Fruit fly (Drosophila melanogaster) whole organism, embryonic: ENCODE results near the gene CG15549.
A peak's percentile ranks its signal among the peaks of the same experiment; 100 is the strongest.

ENCODE experiments used
- CG10431 ChIP-seq: fragments of 200-800 bp; sonication (Bioruptor generic); optimal IDR thresholded peaks from 3 replicates; lab custom pipeline; 2018; ENCODE audit warnings: missing biosample characterization, mild to moderate bottlenecking, missing genetic modification characterization
- CG10654 ChIP-seq: fragments of 200-800 bp; sonication (Bioruptor generic); optimal IDR thresholded peaks from 2 replicates; lab custom pipeline; 2016; ENCODE audit warnings: missing biosample characterization, missing genetic modification characterization
- CG11456 ChIP-seq: fragments of 200-800 bp; sonication (Bioruptor generic); IDR thresholded peaks from 3 replicates; pipeline ENCODE4 v1.3.6; 2022; ENCODE audit warnings: missing biosample characterization, missing genetic modification characterization
- CG11504 ChIP-seq: fragments of 200-800 bp; sonication (Bioruptor generic); optimal IDR thresholded peaks from 3 replicates; lab custom pipeline; 2019; ENCODE audit warnings: missing biosample characterization, mild to moderate bottlenecking, missing genetic modification characterization, moderate library complexity
- CG12744 ChIP-seq: fragments of 200-800 bp; sonication (Bioruptor generic); optimal IDR thresholded peaks from 2 replicates; lab custom pipeline; 2016; ENCODE audit warnings: missing biosample characterization, missing genetic modification characterization
- CG13123 ChIP-seq: fragments of 200-800 bp; sonication (Bioruptor generic); optimal IDR thresholded peaks from 2 replicates; lab custom pipeline; 2016; ENCODE audit warnings: missing biosample characterization, missing genetic modification characterization
- CG13424 ChIP-seq: fragments of 200-800 bp; sonication (Bioruptor generic); optimal IDR thresholded peaks from 2 replicates; lab custom pipeline; 2019; ENCODE audit warnings: missing biosample characterization, mild to moderate bottlenecking, missing genetic modification characterization, moderate library complexity
- CG15696 ChIP-seq: fragments of 200-800 bp; sonication (Bioruptor generic); optimal IDR thresholded peaks from 2 replicates; lab custom pipeline; 2019; ENCODE audit warnings: missing biosample characterization, mild to moderate bottlenecking, missing genetic modification characterization, moderate library complexity
- CG17612 ChIP-seq: fragments of 200-800 bp; sonication (Bioruptor generic); IDR thresholded peaks from 2 replicates; pipeline ENCODE4 v1.3.6; 2022; ENCODE audit warnings: missing biosample characterization, missing genetic modification characterization
- CG3065 ChIP-seq: fragments of 200-800 bp; sonication (Bioruptor generic); optimal IDR thresholded peaks from 2 replicates; lab custom pipeline; 2016; ENCODE audit warnings: missing biosample characterization, missing genetic modification characterization
- CG31388 ChIP-seq: fragments of 200-800 bp; sonication (Bioruptor generic); optimal IDR thresholded peaks from 2 replicates; lab custom pipeline; 2016; ENCODE audit warnings: missing biosample characterization, missing genetic modification characterization
- CG3281 ChIP-seq: fragments of 200-800 bp; sonication (Bioruptor generic); optimal IDR thresholded peaks from 3 replicates; lab custom pipeline; 2017; ENCODE audit warnings: missing biosample characterization, mild to moderate bottlenecking, missing genetic modification characterization
- CG4282 ChIP-seq: fragments of 200-800 bp; sonication (Bioruptor generic); optimal IDR thresholded peaks from 2 replicates; lab custom pipeline; 2016; ENCODE audit warnings: missing biosample characterization, missing genetic modification characterization
- CG4730 ChIP-seq: fragments of 200-800 bp; sonication (Bioruptor generic); IDR thresholded peaks from 2 replicates; pipeline ENCODE4 v1.3.6; 2022; ENCODE audit warnings: missing biosample characterization, missing genetic modification characterization
- CG6254 ChIP-seq: fragments of 200-800 bp; sonication (Bioruptor generic); optimal IDR thresholded peaks from 3 replicates; lab custom pipeline; 2017; ENCODE audit warnings: mild to moderate bottlenecking, missing biosample characterization, missing genetic modification reagents, missing genetic modification characterization
- CG6854 ChIP-seq: fragments of 200-800 bp; sonication (Bioruptor generic); optimal IDR thresholded peaks from 3 replicates; lab custom pipeline; 2017; ENCODE audit warnings: missing biosample characterization, mild to moderate bottlenecking, missing genetic modification characterization
- CG8290 ChIP-seq, 3 experiments: fragments of 200-800 bp; sonication (Bioruptor generic); optimal IDR thresholded peaks; 2 replicates each; lab custom pipeline; 2016 to 2019; ENCODE audit warnings: missing biosample characterization in 3 of 3, missing genetic modification characterization in 3 of 3, mild to moderate bottlenecking in 2 of 3, moderate library complexity in 1 of 3
- CG9437 ChIP-seq: fragments of 200-800 bp; sonication (Bioruptor generic); optimal IDR thresholded peaks from 2 replicates; lab custom pipeline; 2018; ENCODE audit warnings: missing biosample characterization, mild to moderate bottlenecking, missing genetic modification characterization
- CTCF ChIP-seq: fragments of 200-800 bp; sonication (Bioruptor generic); optimal IDR thresholded peaks from 2 replicates; lab custom pipeline; 2017; ENCODE audit warnings: missing biosample characterization, mild to moderate bottlenecking, missing genetic modification characterization, moderate library complexity
- CkIIα-i1 ChIP-seq: fragments of 200-800 bp; sonication (Bioruptor generic); IDR thresholded peaks from 2 replicates; pipeline ENCODE4 v1.3.6; 2022; ENCODE audit warnings: missing biosample characterization, missing genetic modification characterization
- D19B ChIP-seq: fragments of 200-800 bp; sonication (Bioruptor generic); optimal IDR thresholded peaks from 2 replicates; lab custom pipeline; 2017; ENCODE audit warnings: missing biosample characterization, mild to moderate bottlenecking, missing genetic modification characterization
- Dip3 ChIP-seq: fragments of 200-800 bp; sonication (Bioruptor generic); optimal IDR thresholded peaks from 3 replicates; lab custom pipeline; 2016; ENCODE audit warnings: missing biosample characterization, missing genetic modification characterization
- Dref ChIP-seq: fragments of 200-800 bp; sonication (Bioruptor generic); IDR thresholded peaks from 2 replicates; pipeline ENCODE4 v1.3.6; 2022; ENCODE audit warnings: missing biosample characterization, missing genetic modification characterization
- GATAe ChIP-seq: fragments of 200-800 bp; sonication (Bioruptor generic); conservative IDR thresholded peaks from 2 replicates; pipeline ENCODE4 v1.3.6; 2022; ENCODE audit warnings: missing biosample characterization, missing genetic modification characterization
- HLH4C ChIP-seq: fragments of 200-800 bp; sonication (Bioruptor generic); IDR thresholded peaks from 3 replicates; pipeline ENCODE4 v1.3.6; 2022; ENCODE audit warnings: missing biosample characterization, missing genetic modification characterization; ENCODE audit not compliant: partially characterized antibody
- HLH54F ChIP-seq: fragments of 200-800 bp; sonication (Bioruptor generic); optimal IDR thresholded peaks from 3 replicates; lab custom pipeline; 2016; ENCODE audit warnings: missing biosample characterization, missing genetic modification characterization
- Mad ChIP-seq: fragments of 200-800 bp; sonication (Bioruptor generic); optimal IDR thresholded peaks from 2 replicates; lab custom pipeline; 2016; ENCODE audit warnings: missing biosample characterization, missing genetic modification characterization
- Ptx1 ChIP-seq: fragments of 200-800 bp; sonication (Bioruptor generic); IDR thresholded peaks from 2 replicates; pipeline ENCODE4 v1.3.6; 2022; ENCODE audit warnings: missing biosample characterization, missing genetic modification characterization
- amos ChIP-seq: fragments of 200-800 bp; sonication (Bioruptor generic); IDR thresholded peaks from 2 replicates; pipeline ENCODE4 v1.3.6; 2022; ENCODE audit warnings: missing biosample characterization, missing genetic modification characterization; ENCODE audit not compliant: partially characterized antibody
- ara ChIP-seq: fragments of 200-800 bp; sonication (Bioruptor generic); IDR thresholded peaks from 2 replicates; pipeline ENCODE4 v1.3.6; 2022; ENCODE audit warnings: missing biosample characterization, missing genetic modification characterization
- ash1 ChIP-seq: fragments of 200-800 bp; sonication (Bioruptor generic); optimal IDR thresholded peaks from 2 replicates; lab custom pipeline; 2018; ENCODE audit warnings: missing biosample characterization, mild to moderate bottlenecking, missing genetic modification characterization
- chm ChIP-seq: fragments of 200-800 bp; sonication (Bioruptor generic); IDR thresholded peaks from 2 replicates; pipeline ENCODE4 v1.3.6; 2022; ENCODE audit warnings: missing biosample characterization, missing genetic modification characterization
- cwo ChIP-seq: fragments of 200-800 bp; sonication (Bioruptor generic); optimal IDR thresholded peaks from 3 replicates; lab custom pipeline; 2017; ENCODE audit warnings: missing biosample characterization, missing genetic modification characterization, mild to moderate bottlenecking, moderate library complexity, missing genetic modification reagents
- dan ChIP-seq: fragments of 200-800 bp; sonication (Bioruptor generic); IDR thresholded peaks from 2 replicates; pipeline ENCODE4 v1.3.6; 2022; ENCODE audit warnings: missing biosample characterization, missing genetic modification characterization
- danr ChIP-seq: fragments of 200-800 bp; sonication (Bioruptor generic); IDR thresholded peaks from 2 replicates; pipeline ENCODE4 v1.3.6; 2022; ENCODE audit warnings: missing biosample characterization, missing genetic modification characterization
- dm ChIP-seq: fragments of 200-800 bp; sonication (Bioruptor generic); optimal IDR thresholded peaks from 3 replicates; lab custom pipeline; 2016; ENCODE audit warnings: missing biosample characterization, missing genetic modification characterization
- dmrt99B ChIP-seq: fragments of 200-800 bp; sonication (Bioruptor generic); optimal IDR thresholded peaks from 2 replicates; lab custom pipeline; 2018; ENCODE audit warnings: missing biosample characterization, mild to moderate bottlenecking, missing genetic modification characterization, moderate library complexity
- gfzf ChIP-seq: fragments of 200-800 bp; sonication (Bioruptor generic); optimal IDR thresholded peaks from 2 replicates; lab custom pipeline; 2016; ENCODE audit warnings: missing biosample characterization, mild to moderate bottlenecking, missing genetic modification characterization, moderate library complexity
- kah ChIP-seq: fragments of 200-800 bp; sonication (Bioruptor generic); optimal IDR thresholded peaks from 2 replicates; lab custom pipeline; 2018; ENCODE audit warnings: missing biosample characterization, mild to moderate bottlenecking, missing genetic modification characterization
- nmo ChIP-seq: fragments of 200-800 bp; sonication (Bioruptor generic); optimal IDR thresholded peaks from 2 replicates; lab custom pipeline; 2018; ENCODE audit warnings: missing biosample characterization, mild to moderate bottlenecking, missing genetic modification characterization, moderate library complexity
- peb ChIP-seq: fragments of 200-800 bp; sonication (Bioruptor generic); IDR thresholded peaks from 2 replicates; pipeline ENCODE4 v1.3.6; 2022; ENCODE audit warnings: missing biosample characterization, missing genetic modification characterization
- sd ChIP-seq: fragments of 200-800 bp; sonication (Bioruptor generic); optimal IDR thresholded peaks from 3 replicates; lab custom pipeline; 2018; ENCODE audit warnings: missing biosample characterization, mild to moderate bottlenecking, missing genetic modification characterization, moderate library complexity
- sens ChIP-seq: fragments of 200-800 bp; sonication (Bioruptor generic); peaks from one replicate; lab custom pipeline; 2016; ENCODE audit warnings: missing biosample characterization, missing genetic modification characterization
- sens-2 ChIP-seq: fragments of 200-800 bp; sonication (Bioruptor generic); IDR thresholded peaks from 2 replicates; pipeline ENCODE4 v1.3.6; 2022; ENCODE audit warnings: missing biosample characterization, missing genetic modification characterization
- tap ChIP-seq: fragments of 200-800 bp; optimal IDR thresholded peaks from 3 replicates; lab custom pipeline; 2019; ENCODE audit warnings: missing biosample characterization, mild to moderate bottlenecking, missing genetic modification characterization, moderate library complexity
- usp ChIP-seq: fragments of >200 bp; optimal IDR thresholded peaks from 2 replicates; lab custom pipeline; 2017; ENCODE audit warnings: missing biosample characterization, missing genetic modification characterization
- wek ChIP-seq: fragments of 200-800 bp; sonication (Bioruptor generic); optimal IDR thresholded peaks from 3 replicates; lab custom pipeline; 2018; ENCODE audit warnings: missing biosample characterization, mild to moderate bottlenecking, missing genetic modification characterization, moderate library complexity
- zen ChIP-seq: fragments of 200-800 bp; sonication (Bioruptor generic); optimal IDR thresholded peaks from 3 replicates; lab custom pipeline; 2018; ENCODE audit warnings: missing biosample characterization, mild to moderate bottlenecking, missing genetic modification characterization, moderate library complexity
- zfh1 ChIP-seq: fragments of 200-800 bp; sonication (Bioruptor generic); IDR thresholded peaks from 3 replicates; pipeline ENCODE4 v1.3.6; 2022; ENCODE audit warnings: missing biosample characterization, missing genetic modification characterization

Gene CG15549

dm6 chr3R:30887711-30888549 is 48.4 kb downstream of the CG15549 start (continued):
- TF ChIP-seq CG31388 (GFP tag; lab: Kevin White, UChicago) (no peak), CG15696 (tag; lab: Kevin White, UChicago) (peak; percentile 46), sd (tag; lab: Kevin White, UChicago) (no peak), CG3281 (GFP tag; lab: Kevin White, UChicago) (peak; percentile 59), Dref (GFP tag; lab: Robert Waterston, UW) (no peak), CG13123 (GFP tag; lab: Kevin White, UChicago) (peak; percentile 27), Ptx1 (GFP tag; lab: Robert Waterston, UW) (peak; percentile 92), CG17612 (GFP tag; lab: Robert Waterston, UW) (0 out of 2 replicates have a peak, but pooled peaks have one; percentile 35), CG10431 (GFP tag; lab: Kevin White, UChicago) (no peak), sens-2 (GFP tag; lab: Robert Waterston, UW) (no peak), Dip3 (GFP tag; lab: Kevin White, UChicago) (peak; percentile 46), wek (GFP tag; lab: Kevin White, UChicago) (peak; percentile 34), HLH54F (GFP tag; lab: Kevin White, UChicago) (peak; percentile 18), CTCF (peak; percentile 13), tap (tag; lab: Kevin White, UChicago) (no peak), ara (GFP tag; lab: Robert Waterston, UW) (peak; percentile 70), peb (GFP tag; lab: Robert Waterston, UW) (peak; percentile 45; the same call in 1 of the 2 replicates), CG6254 (peak; percentile 23), zfh1 (GFP tag; lab: Robert Waterston, UW) (peak; percentile 67; the same call in 2 of the 3 replicates), dm (GFP tag; lab: Kevin White, UChicago) (no peak), danr (GFP tag; lab: Robert Waterston, UW) (no peak), HLH4C (GFP tag; lab: Robert Waterston, UW) (no peak), gfzf (no peak), chm (GFP tag; lab: Robert Waterston, UW) (peak; percentile 80), dmrt99B (peak; percentile 73), CG9437 (GFP tag; lab: Kevin White, UChicago) (peak; percentile 16), CG12744 (GFP tag; lab: Kevin White, UChicago) (peak; percentile 5), cwo (GFP tag; lab: Kevin White, UChicago) (peak; percentile 71), amos (GFP tag; lab: Robert Waterston, UW) (no peak), CG6854 (GFP tag; lab: Kevin White, UChicago) (no peak), dan (GFP tag; lab: Robert Waterston, UW) (no peak), CG4730 (peak; percentile 59), nmo (peak; percentile 67), sens (GFP tag; lab: Kevin White, UChicago) (peak; percentile 93), CG4282 (GFP tag; lab: Kevin White, UChicago) (peak; percentile 48), GATAe (GFP tag; lab: Robert Waterston, UW) (0 out of 2 replicates have a peak, but pooled peaks have one; percentile 12), kah (GFP tag; lab: Kevin White, UChicago) (peak; percentile 11), CG3065 (GFP tag; lab: Kevin White, UChicago) (peak; percentile 37), CG10654 (GFP tag; lab: Kevin White, UChicago) (peak; percentile 30), Mad (GFP tag; lab: Kevin White, UChicago) (peak; percentile 35), D19B (GFP tag; lab: Kevin White, UChicago) (no peak), CG11504 (tag; lab: Kevin White, UChicago) (peak; percentile 73), ash1 (GFP tag; lab: Kevin White, UChicago) (no peak), CG11456 (peak; percentile 74; the same call in 1 of the 3 replicates), CG13424 (tag; lab: Kevin White, UChicago) (peak; percentile 66), zen (tag; lab: Kevin White, UChicago) (peak; percentile 10), CkIIα-i1 (GFP tag; lab: Robert Waterston, UW) (0 out of 2 replicates have a peak, but pooled peaks have one; percentile 6), CG8290 (GFP tag; optimal IDR thresholded peaks at IDR 0.05; lab: Kevin White, UChicago) (no peak), CG8290 (tag; optimal IDR thresholded peaks at IDR 0.05; lab: Kevin White, UChicago) (no peak), usp (GFP tag; lab: Kevin White, UChicago) (no peak)
